Worm (Caenorhabditis elegans) whole organism, L4 larva: ENCODE results near the gene C50F4.10.

Experiments
- D1046.2 ChIP-seq: fragments of 200-800 bp; sonication (Bioruptor generic); IDR thresholded peaks from 2 replicates; pipeline ENCODE4 v1.3.6; 2022; ENCODE audit warnings: missing genetic modification characterization, missing compliant biosample characterization
- F49E8.2 ChIP-seq: sonication (generic microtip); optimal IDR thresholded peaks from 2 replicates; lab custom pipeline; 2016; ENCODE audit warnings: missing compliant biosample characterization, mild to moderate bottlenecking, missing genetic modification characterization, borderline replicate concordance
- R02D3.7 ChIP-seq: fragments of 150-350 bp; sonication (generic microtip); optimal IDR thresholded peaks from 3 replicates; lab custom pipeline; 2014; ENCODE audit warnings: missing biosample characterization, missing genetic modification characterization
- T26A8.4 ChIP-seq: fragments of 200-800 bp; sonication (Bioruptor generic); IDR thresholded peaks from 2 replicates; pipeline ENCODE4 v1.3.6; 2022; ENCODE audit warnings: missing genetic modification characterization, missing compliant biosample characterization
- Y105C5A.15 ChIP-seq: fragments of 200-800 bp; sonication (Bioruptor generic); IDR thresholded peaks from 2 replicates; pipeline ENCODE4 v1.3.6; 2022; ENCODE audit warnings: missing genetic modification characterization, missing compliant biosample characterization
- Y75B8A.6 ChIP-seq: fragments of 200-800 bp; sonication (Bioruptor generic); IDR thresholded peaks from 2 replicates; pipeline ENCODE4 v1.3.6; 2022; ENCODE audit warnings: missing genetic modification reagents, missing genetic modification characterization, missing compliant biosample characterization
- arid-1 ChIP-seq: fragments of 200-800 bp; sonication (Bioruptor generic); conservative IDR thresholded peaks from 2 replicates; pipeline ENCODE4 v1.3.6; 2022; ENCODE audit warnings: missing genetic modification reagents, missing genetic modification characterization, missing compliant biosample characterization
- ceh-28 ChIP-seq: fragments of 150-350 bp; optimal IDR thresholded peaks from 2 replicates; lab custom pipeline; 2014; ENCODE audit warnings: missing biosample characterization, missing genetic modification reagents, missing genetic modification characterization
- ceh-82 ChIP-seq: sonication (generic microtip); optimal IDR thresholded peaks from 2 replicates; lab custom pipeline; 2017; ENCODE audit warnings: missing biosample characterization, missing genetic modification characterization
- daf-16 ChIP-seq, 3 experiments: sonication (generic microtip); optimal IDR thresholded peaks; 2 replicates each; lab custom pipeline; 2016 to 2017; ENCODE audit warnings: missing genetic modification characterization in 3 of 3, missing genetic modification reagents in 3 of 3, mild to moderate bottlenecking in 2 of 3, missing compliant biosample characterization in 2 of 3, missing biosample characterization in 1 of 3, moderate library complexity in 1 of 3
- daf-19 ChIP-seq: fragments of 200-800 bp; sonication (Bioruptor generic); conservative IDR thresholded peaks from 2 replicates; pipeline ENCODE4 v1.3.6; 2022; ENCODE audit warnings: missing genetic modification characterization, missing compliant biosample characterization
- dmd-6 ChIP-seq: fragments of 200-800 bp; sonication (Bioruptor generic); IDR thresholded peaks from 2 replicates; pipeline ENCODE4 v1.3.6; 2022; ENCODE audit warnings: missing genetic modification reagents, missing genetic modification characterization, missing compliant biosample characterization
- dpl-1 ChIP-seq: fragments of 150-350 bp; optimal IDR thresholded peaks from 2 replicates; lab custom pipeline; 2014; ENCODE audit warnings: missing biosample characterization, missing genetic modification reagents, missing genetic modification characterization
- egl-43 ChIP-seq: fragments of 200-800 bp; sonication (Bioruptor generic); IDR thresholded peaks from 2 replicates; pipeline ENCODE4 v1.3.6; 2022; ENCODE audit warnings: missing genetic modification reagents, missing genetic modification characterization, missing compliant biosample characterization
- fkh-10 ChIP-seq: fragments of 150-350 bp; optimal IDR thresholded peaks from 2 replicates; lab custom pipeline; 2014; ENCODE audit warnings: missing biosample characterization, missing genetic modification reagents, missing genetic modification characterization
- fos-1 ChIP-seq: fragments of 150-350 bp; optimal IDR thresholded peaks from 2 replicates; lab custom pipeline; 2014; ENCODE audit warnings: missing biosample characterization, missing genetic modification characterization
- hif-1 ChIP-seq, 2 experiments: sonication (generic microtip); optimal IDR thresholded peaks; 2 replicates each; lab custom pipeline; 2016 to 2017; ENCODE audit warnings: missing compliant biosample characterization in 2 of 2, missing genetic modification characterization in 2 of 2, missing genetic modification reagents in 2 of 2, missing genotype in 2 of 2, mild to moderate bottlenecking in 1 of 2
- hlh-11 ChIP-seq: fragments of 200-800 bp; sonication (Bioruptor generic); optimal IDR thresholded peaks from 2 replicates; lab custom pipeline; 2018; ENCODE audit warnings: mild to moderate bottlenecking, missing genetic modification characterization, missing compliant biosample characterization
- lim-7 ChIP-seq: fragments of 200-800 bp; sonication (Bioruptor generic); IDR thresholded peaks from 2 replicates; pipeline ENCODE4 v1.3.6; 2022; ENCODE audit warnings: missing genetic modification characterization, missing compliant biosample characterization
- lin-1 ChIP-seq: fragments of 200-800 bp; sonication (Bioruptor generic); IDR thresholded peaks from 2 replicates; pipeline ENCODE4 v1.3.6; 2022; ENCODE audit warnings: missing genetic modification reagents, missing genetic modification characterization, missing compliant biosample characterization
- lin-15B ChIP-seq: fragments of 150-350 bp; sonication (generic microtip); optimal IDR thresholded peaks from 3 replicates; lab custom pipeline; 2014; ENCODE audit warnings: missing biosample characterization, missing genetic modification characterization
- lin-39 ChIP-seq: fragments of 150-350 bp; optimal IDR thresholded peaks from 2 replicates; lab custom pipeline; 2014; ENCODE audit warnings: missing biosample characterization, missing genetic modification reagents, missing genetic modification characterization
- lir-3 ChIP-seq: sonication (generic microtip); optimal IDR thresholded peaks from 2 replicates; lab custom pipeline; 2016; ENCODE audit warnings: mild to moderate bottlenecking, missing genetic modification characterization, missing compliant biosample characterization
- mdl-1 ChIP-seq, 2 experiments: fragments of 150-350 bp in 1 of 2; sonication (generic microtip) in 1 of 2; optimal IDR thresholded peaks; 2 replicates each; lab custom pipeline; 2014 to 2017; ENCODE audit warnings: missing biosample characterization in 2 of 2, missing genetic modification characterization in 2 of 2
- nhr-102 ChIP-seq: sonication (generic microtip); optimal IDR thresholded peaks from 2 replicates; lab custom pipeline; 2016; ENCODE audit warnings: mild to moderate bottlenecking, missing genetic modification characterization, moderate library complexity, missing compliant biosample characterization
- nhr-111 ChIP-seq: fragments of 200-800 bp; sonication (Bioruptor generic); optimal IDR thresholded peaks from 2 replicates; lab custom pipeline; 2018; ENCODE audit warnings: mild to moderate bottlenecking, missing genetic modification characterization, missing compliant biosample characterization
- nhr-42 ChIP-seq: fragments of 200-800 bp; sonication (Bioruptor generic); IDR thresholded peaks from 2 replicates; pipeline ENCODE4 v1.3.6; 2022; ENCODE audit warnings: missing genetic modification characterization, missing compliant biosample characterization
- nhr-77 ChIP-seq: fragments of 150-350 bp; optimal IDR thresholded peaks from 2 replicates; lab custom pipeline; 2014; ENCODE audit warnings: missing biosample characterization, missing genetic modification characterization
- pha-4 ChIP-seq, 2 experiments: fragments of 150-350 bp in 1 of 2; fragments of 200-800 bp in 1 of 2; sonication (Bioruptor generic) in 1 of 2; IDR thresholded peaks in 1 of 2; optimal IDR thresholded peaks in 1 of 2; 2 replicates each; pipeline versions ENCODE4 v1.3.6 to Lab custom; 2014 to 2022; ENCODE audit warnings: missing genetic modification characterization in 2 of 2, missing genetic modification reagents in 2 of 2, missing biosample characterization in 1 of 2, missing compliant biosample characterization in 1 of 2
- php-3 ChIP-seq: fragments of 200-800 bp; sonication (Bioruptor generic); IDR thresholded peaks from 2 replicates; pipeline ENCODE4 v1.3.6; 2022; ENCODE audit warnings: missing genetic modification reagents, missing genetic modification characterization, missing compliant biosample characterization
- pqm-1 ChIP-seq: sonication (generic microtip); optimal IDR thresholded peaks from 2 replicates; lab custom pipeline; 2017; ENCODE audit warnings: missing biosample characterization, missing genetic modification characterization
- set-16 ChIP-seq: fragments of 200-800 bp; sonication (Bioruptor generic); IDR thresholded peaks from 2 replicates; pipeline ENCODE4 v1.3.6; 2022; ENCODE audit warnings: missing genetic modification reagents, missing genetic modification characterization, missing compliant biosample characterization
- unc-130 ChIP-seq: sonication (generic microtip); optimal IDR thresholded peaks from 2 replicates; lab custom pipeline; 2016; ENCODE audit warnings: missing genetic modification reagents, missing genetic modification characterization, missing compliant biosample characterization
- zfp-3 ChIP-seq: fragments of 200-800 bp; sonication (Bioruptor generic); conservative IDR thresholded peaks from 2 replicates; pipeline ENCODE4 v1.3.6; 2022; ENCODE audit warnings: missing genetic modification reagents, missing genetic modification characterization, missing compliant biosample characterization
- zip-2 ChIP-seq: fragments of 150-350 bp; optimal IDR thresholded peaks from 2 replicates; lab custom pipeline; 2014; ENCODE audit warnings: missing biosample characterization, missing genetic modification characterization
- ztf-7 ChIP-seq: fragments of 150-350 bp; optimal IDR thresholded peaks from 2 replicates; lab custom pipeline; 2014; ENCODE audit warnings: missing biosample characterization, missing genetic modification characterization

C50F4.10 gene

DNA sequence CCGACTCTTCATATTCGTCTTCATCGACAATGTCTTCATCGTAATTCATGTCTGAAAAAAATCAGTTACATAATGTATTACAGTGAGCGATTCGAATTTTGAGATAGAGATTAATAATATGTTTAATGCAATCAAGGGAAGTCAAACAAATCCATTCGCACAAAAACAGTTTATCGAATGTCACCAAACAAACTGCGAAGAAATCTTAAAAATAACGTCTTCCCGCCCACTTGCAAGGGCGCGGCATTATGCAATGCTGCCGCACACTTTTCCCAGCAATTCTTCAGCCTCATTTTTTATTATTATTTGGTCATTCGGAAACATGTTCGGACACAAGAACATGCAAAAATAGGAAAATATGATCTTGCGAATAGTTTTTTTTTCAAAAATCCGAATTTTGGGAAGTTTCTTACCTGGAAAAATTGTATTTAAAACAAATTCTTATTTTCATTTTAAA is 12.8 kb upstream of the C50F4.10 start, which contains the start of gene mdf-1 (continued):
- TF ChIP-seq daf-16 (GFP tag; optimal IDR thresholded peaks at IDR 0.05; lab: Kevin White, UChicago) = no peak
- TF ChIP-seq daf-16 (tag; optimal IDR thresholded peaks at IDR 0.05; lab: Kevin White, UChicago) = peak; percentile 49
- TF ChIP-seq R02D3.7 = no peak
- no peak for TF ChIP-seq Y105C5A.15 (GFP tag; lab: Robert Waterston, UW)
- TF ChIP-seq dmd-6 = peak; percentile 19; the same call in 1 of the 2 replicates
- TF ChIP-seq F49E8.2 (tag; lab: Kevin White, UChicago) = no peak
- TF ChIP-seq pha-4 (GFP tag; IDR thresholded peaks at IDR 0.05; lab: Robert Waterston, UW) = 0 out of 2 replicates have a peak, but pooled peaks have one; percentile 43
- TF ChIP-seq pha-4 (tag; optimal IDR thresholded peaks at IDR 0.05; lab: Kevin White, UChicago) = peak; percentile 38
- TF ChIP-seq ceh-82 (tag; lab: Kevin White, UChicago) = no peak
- TF ChIP-seq lin-15B = no peak
- TF ChIP-seq dpl-1 (GFP tag; lab: Kevin White, UChicago) = peak; percentile 91
- no peak for TF ChIP-seq lin-1 (GFP tag; lab: Robert Waterston, UW)
- peak in 1 of 2 experiments; percentile 33 for TF ChIP-seq hif-1 (tag; optimal IDR thresholded peaks at IDR 0.05; lab: Kevin White, UChicago)
- TF ChIP-seq zfp-3 (GFP tag; lab: Robert Waterston, UW) = no peak
- TF ChIP-seq hlh-11 (tag; lab: Kevin White, UChicago) = peak; percentile 64
- no peak for TF ChIP-seq unc-130
- TF ChIP-seq D1046.2 (GFP tag; lab: Robert Waterston, UW) = peak; percentile 57; the same call in 1 of the 2 replicates
- no peak for TF ChIP-seq pqm-1 (tag; lab: Kevin White, UChicago)
- no peak for TF ChIP-seq egl-43
- TF ChIP-seq arid-1 = peak; percentile 36

DNA sequence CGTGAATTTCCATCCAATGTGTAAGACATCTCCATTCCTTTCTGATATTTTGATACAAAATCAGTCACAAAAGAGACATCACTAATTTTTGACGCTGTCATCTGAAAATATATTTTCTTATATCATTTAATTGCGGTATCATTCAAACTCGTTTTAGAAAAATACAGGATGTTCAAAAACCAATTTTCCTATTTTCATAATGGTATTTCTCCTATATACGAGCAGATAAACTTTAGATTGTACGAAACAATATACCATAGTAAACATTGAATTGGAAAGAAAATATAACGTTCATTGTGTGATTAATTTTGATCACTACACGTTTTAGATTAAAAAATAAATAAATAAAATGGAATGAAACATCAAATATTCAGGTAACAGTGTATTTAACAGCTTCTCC is 10.1 kb upstream of the C50F4.10 start, which contains the start of gene C50F4.16:
Gene C50F4.16 (minus strand): TSS at position 101 of the 400 bp plus-strand sequence.
- TF ChIP-seq pha-4 (GFP tag; IDR thresholded peaks at IDR 0.05; lab: Robert Waterston, UW) (no peak), pha-4 (tag; optimal IDR thresholded peaks at IDR 0.05; lab: Kevin White, UChicago) (no peak), T26A8.4 (GFP tag; lab: Robert Waterston, UW) (no peak), zip-2 (no peak), nhr-42 (GFP tag; lab: Robert Waterston, UW) (no peak), ceh-28 (tag; lab: Kevin White, UChicago) (no peak), lim-7 (GFP tag; lab: Robert Waterston, UW) (no peak), lin-39 (tag; lab: Kevin White, UChicago) (no peak), Y75B8A.6 (GFP tag; lab: Robert Waterston, UW) (no peak), fos-1 (no peak), nhr-77 (tag; lab: Kevin White, UChicago) (no peak), pqm-1 (tag; lab: Kevin White, UChicago) (no peak), R02D3.7 (no peak), lin-1 (GFP tag; lab: Robert Waterston, UW) (no peak), php-3 (GFP tag; lab: Robert Waterston, UW) (no peak), nhr-102 (tag; lab: Kevin White, UChicago) (no peak), ztf-7 (tag; lab: Kevin White, UChicago) (no peak), dpl-1 (GFP tag; lab: Kevin White, UChicago) (no peak)

DNA sequence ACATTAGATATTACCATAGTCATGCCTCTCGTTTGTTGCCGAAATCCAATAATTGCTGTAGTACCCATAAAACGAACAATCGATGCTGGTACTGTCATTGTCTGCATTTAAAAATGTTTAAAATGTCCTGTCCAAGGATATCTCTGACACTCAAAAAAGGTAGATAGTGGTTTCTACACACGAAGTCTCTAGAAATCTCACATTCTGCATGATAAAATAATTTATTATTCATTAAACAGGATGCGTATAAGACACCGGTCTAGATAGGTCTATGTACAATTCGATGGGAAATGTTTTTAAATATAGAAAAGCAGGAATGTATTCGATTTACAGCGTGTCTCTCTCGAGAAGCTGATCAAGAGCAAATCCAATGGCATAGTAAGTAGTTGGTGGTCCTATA is 8.3 kb upstream of the C50F4.10 start, which contains the start of gene C50F4.12:
Gene C50F4.12 (minus strand): TSS at position 101 of the 400 bp plus-strand sequence.
- TF ChIP-seq lir-3 (tag; lab: Kevin White, UChicago) = no peak
- no peak for TF ChIP-seq daf-19 (GFP tag; lab: Robert Waterston, UW)
- TF ChIP-seq nhr-111 (GFP tag; lab: Kevin White, UChicago) = no peak
- no peak for TF ChIP-seq set-16
- TF ChIP-seq ztf-7 (tag; lab: Kevin White, UChicago) = no peak
- TF ChIP-seq mdl-1 (tag; optimal IDR thresholded peaks at IDR 0.05; lab: Kevin White, UChicago) = no peak
- TF ChIP-seq fkh-10 (GFP tag; lab: Kevin White, UChicago) = no peak
